Worm (Caenorhabditis elegans) whole organism, young adult: Measurements from ENCODE around the gene ada-2.

Experiments used
- B0019.2 ChIP-seq: fragments of 200-800 bp; sonication (Bioruptor generic); conservative IDR thresholded peaks from 2 replicates; pipeline ENCODE4 v1.3.6; 2022; ENCODE audit warnings: missing genetic modification reagents, missing genetic modification characterization, missing compliant biosample characterization
- B0261.1 ChIP-seq: sonication (generic microtip); optimal IDR thresholded peaks from 2 replicates; lab custom pipeline; 2016; ENCODE audit warnings: mild to moderate bottlenecking, missing genetic modification characterization, moderate library complexity, missing compliant biosample characterization
- C06A6.2 ChIP-seq: fragments of 200-800 bp; sonication (Bioruptor generic); conservative IDR thresholded peaks from 2 replicates; pipeline ENCODE4 v1.3.6; 2022; ENCODE audit warnings: missing genetic modification characterization, missing compliant biosample characterization
- D2030.7 ChIP-seq: fragments of 200-800 bp; sonication (Bioruptor generic); IDR thresholded peaks from 2 replicates; pipeline ENCODE4 v1.3.6; 2022; ENCODE audit warnings: missing genetic modification reagents, missing genetic modification characterization, missing compliant biosample characterization
- F22D6.2 ChIP-seq: sonication (generic microtip); optimal IDR thresholded peaks from 2 replicates; lab custom pipeline; 2016; ENCODE audit warnings: mild to moderate bottlenecking, missing genetic modification characterization, missing compliant biosample characterization
- F37B4.10 ChIP-seq: fragments of 200-800 bp; sonication (Bioruptor generic); IDR thresholded peaks from 2 replicates; pipeline ENCODE4 v1.3.6; 2022; ENCODE audit warnings: missing genetic modification characterization, missing compliant biosample characterization
- F57C9.4 ChIP-seq: sonication (generic microtip); optimal IDR thresholded peaks from 2 replicates; lab custom pipeline; 2017; ENCODE audit warnings: mild to moderate bottlenecking, missing genetic modification characterization, missing compliant biosample characterization
- Y53F4B.3 ChIP-seq: fragments of 200-800 bp; sonication (Bioruptor generic); IDR thresholded peaks from 2 replicates; pipeline ENCODE4 v1.3.6; 2022; ENCODE audit warnings: missing genetic modification reagents, missing genetic modification characterization, missing compliant biosample characterization
- Y95B8A.8 ChIP-seq: fragments of 200-800 bp; sonication (Bioruptor generic); IDR thresholded peaks from 2 replicates; pipeline ENCODE4 v1.3.6; 2022; ENCODE audit warnings: missing genetic modification reagents, missing genetic modification characterization, missing compliant biosample characterization
- ama-1 ChIP-seq, 3 experiments: fragments of 150-350 bp in 1 of 3; sonication (generic microtip) in 2 of 3; optimal IDR thresholded peaks; 2 replicates each; lab custom pipeline; 2014 to 2018; ENCODE audit warnings: missing biosample characterization in 2 of 3, missing genetic modification characterization in 2 of 3, missing genetic modification reagents in 2 of 3
- aptf-2 ChIP-seq: fragments of 200-800 bp; sonication (Bioruptor generic); conservative IDR thresholded peaks from 2 replicates; pipeline ENCODE4 v1.3.6; 2022; ENCODE audit warnings: missing genetic modification reagents, missing genetic modification characterization, missing compliant biosample characterization
- aptf-3 ChIP-seq: fragments of 200-800 bp; sonication (Bioruptor generic); IDR thresholded peaks from 2 replicates; pipeline ENCODE4 v1.3.6; 2022; ENCODE audit warnings: missing genetic modification characterization, missing compliant biosample characterization
- attf-6 ChIP-seq: fragments of 200-800 bp; sonication (Bioruptor generic); IDR thresholded peaks from 2 replicates; pipeline ENCODE4 v1.3.6; 2022; ENCODE audit warnings: missing genetic modification reagents, missing genetic modification characterization, missing compliant biosample characterization
- bed-2 ChIP-seq: fragments of 200-800 bp; sonication (Bioruptor generic); IDR thresholded peaks from 2 replicates; pipeline ENCODE4 v1.3.6; 2022; ENCODE audit warnings: missing genetic modification reagents, missing genetic modification characterization, missing compliant biosample characterization
- cebp-1 ChIP-seq, 2 experiments: fragments of 200-800 bp in 1 of 2; sonication (Bioruptor generic) in 1 of 2; sonication (generic microtip) in 1 of 2; IDR thresholded peaks in 1 of 2; optimal IDR thresholded peaks in 1 of 2; 2 replicates each; pipeline versions ENCODE4 v1.3.6 to Lab custom; 2017 to 2022; ENCODE audit warnings: missing compliant biosample characterization in 2 of 2, missing genetic modification characterization in 2 of 2, mild to moderate bottlenecking in 1 of 2, missing genetic modification reagents in 1 of 2, moderate library complexity in 1 of 2
- ceh-79 ChIP-seq: sonication (generic microtip); optimal IDR thresholded peaks from 2 replicates; lab custom pipeline; 2017; ENCODE audit warnings: mild to moderate bottlenecking, missing genetic modification characterization, missing compliant biosample characterization
- chd-7 ChIP-seq: sonication (generic microtip); optimal IDR thresholded peaks from 2 replicates; lab custom pipeline; 2016; ENCODE audit warnings: mild to moderate bottlenecking, missing genetic modification characterization, moderate library complexity, missing compliant biosample characterization
- dox-1 ChIP-seq: fragments of 200-800 bp; sonication (Bioruptor generic); IDR thresholded peaks from 2 replicates; pipeline ENCODE4 v1.3.6; 2022; ENCODE audit warnings: missing genetic modification reagents, missing genetic modification characterization, missing compliant biosample characterization
- dpff-1 ChIP-seq: sonication (generic microtip); optimal IDR thresholded peaks from 2 replicates; lab custom pipeline; 2017; ENCODE audit warnings: mild to moderate bottlenecking, missing genetic modification characterization, missing compliant biosample characterization
- egl-18 ChIP-seq: fragments of 200-800 bp; sonication (Bioruptor generic); IDR thresholded peaks from 2 replicates; pipeline ENCODE4 v1.3.6; 2022; ENCODE audit warnings: missing genetic modification reagents, missing genetic modification characterization, missing compliant biosample characterization
- ekl-4 ChIP-seq: fragments of 200-800 bp; sonication (Bioruptor generic); IDR thresholded peaks from 2 replicates; pipeline ENCODE4 v1.3.6; 2022; ENCODE audit warnings: missing genetic modification reagents, missing genetic modification characterization, missing compliant biosample characterization
- ets-4 ChIP-seq: fragments of 200-800 bp; sonication (Bioruptor generic); optimal IDR thresholded peaks from 2 replicates; lab custom pipeline; 2018; ENCODE audit warnings: mild to moderate bottlenecking, missing genetic modification characterization, missing compliant biosample characterization
- him-1 ChIP-seq: sonication (generic microtip); optimal IDR thresholded peaks from 2 replicates; lab custom pipeline; 2016; ENCODE audit warnings: missing genotype, missing genetic modification reagents, missing genetic modification characterization, missing compliant biosample characterization
- hmg-1.2 ChIP-seq: fragments of 200-800 bp; sonication (Bioruptor generic); IDR thresholded peaks from 2 replicates; pipeline ENCODE4 v1.3.6; 2022; ENCODE audit warnings: missing genetic modification reagents, missing genetic modification characterization, missing compliant biosample characterization
- hsf-1 ChIP-seq: fragments of 200-800 bp; sonication (Bioruptor generic); IDR thresholded peaks from 2 replicates; pipeline ENCODE4 v1.3.6; 2022; ENCODE audit warnings: missing genetic modification reagents, missing genetic modification characterization, missing compliant biosample characterization
- lag-1 ChIP-seq: fragments of 200-800 bp; sonication (Bioruptor generic); IDR thresholded peaks from 2 replicates; pipeline ENCODE4 v1.3.6; 2022; ENCODE audit warnings: missing genetic modification reagents, missing genetic modification characterization, missing compliant biosample characterization
- let-526 ChIP-seq: fragments of 200-800 bp; sonication (Bioruptor generic); IDR thresholded peaks from 2 replicates; pipeline ENCODE4 v1.3.6; 2022; ENCODE audit warnings: missing genetic modification reagents, missing genetic modification characterization, missing compliant biosample characterization
- let-607 ChIP-seq, 2 experiments: fragments of 200-800 bp in 1 of 2; sonication (Bioruptor generic) in 1 of 2; sonication (generic microtip) in 1 of 2; optimal IDR thresholded peaks; 2 replicates each; lab custom pipeline; 2016 to 2018; ENCODE audit warnings: mild to moderate bottlenecking in 2 of 2, missing compliant biosample characterization in 2 of 2, missing genetic modification characterization in 2 of 2, moderate library complexity in 2 of 2, missing genotype in 1 of 2
- lin-35 ChIP-seq, 3 experiments: fragments of 150-350 bp in 2 of 3; sonication (generic microtip) in 1 of 3; optimal IDR thresholded peaks; 2 replicates each; lab custom pipeline; 2014 to 2018; ENCODE audit warnings: missing biosample characterization in 3 of 3, missing genetic modification characterization in 3 of 3, missing genetic modification reagents in 3 of 3
- lsl-1 ChIP-seq: fragments of 200-800 bp; sonication (Bioruptor generic); optimal IDR thresholded peaks from 2 replicates; lab custom pipeline; 2018; ENCODE audit warnings: mild to moderate bottlenecking, missing genetic modification characterization, moderate library complexity, missing compliant biosample characterization
- lsy-27 ChIP-seq: sonication (generic microtip); optimal IDR thresholded peaks from 2 replicates; lab custom pipeline; 2017; ENCODE audit warnings: missing genetic modification characterization, mild to moderate bottlenecking, missing compliant biosample characterization, antibody characterized with exemption, missing genotype, borderline replicate concordance; ENCODE audit not compliant: insufficient read depth
- madf-8 ChIP-seq: fragments of 200-800 bp; sonication (Bioruptor generic); conservative IDR thresholded peaks from 2 replicates; pipeline ENCODE4 v1.3.6; 2022; ENCODE audit warnings: missing genetic modification reagents, missing genetic modification characterization, missing compliant biosample characterization
- mes-4 ChIP-seq: sonication (generic microtip); optimal IDR thresholded peaks from 2 replicates; lab custom pipeline; 2016; ENCODE audit warnings: missing genotype, missing genetic modification characterization, missing compliant biosample characterization
- nhr-179 ChIP-seq: sonication (generic microtip); optimal IDR thresholded peaks from 2 replicates; lab custom pipeline; 2016; ENCODE audit warnings: mild to moderate bottlenecking, missing genetic modification characterization, missing compliant biosample characterization
- pbrm-1 ChIP-seq: fragments of 200-800 bp; sonication (Bioruptor generic); IDR thresholded peaks from 2 replicates; pipeline ENCODE4 v1.3.6; 2022; ENCODE audit warnings: missing genetic modification reagents, missing genetic modification characterization, missing compliant biosample characterization
- pha-4 ChIP-seq: fragments of 150-350 bp; sonication (generic microtip); optimal IDR thresholded peaks from 2 replicates; lab custom pipeline; 2014; ENCODE audit warnings: missing biosample characterization, missing genetic modification reagents, missing genetic modification characterization
- rcor-1 ChIP-seq: fragments of 200-800 bp; sonication (Bioruptor generic); IDR thresholded peaks from 2 replicates; pipeline ENCODE4 v1.3.6; 2022; ENCODE audit warnings: missing genetic modification reagents, missing genetic modification characterization, missing compliant biosample characterization
- repo-1 ChIP-seq: sonication (generic microtip); optimal IDR thresholded peaks from 2 replicates; lab custom pipeline; 2017; ENCODE audit warnings: mild to moderate bottlenecking, missing genetic modification characterization, missing compliant biosample characterization
- rpc-1 ChIP-seq, 2 experiments: fragments of 150-350 bp in 1 of 2; sonication (generic microtip) in 1 of 2; optimal IDR thresholded peaks; 2 replicates each; lab custom pipeline; 2014 to 2018; ENCODE audit warnings: missing biosample characterization in 1 of 2, missing genetic modification characterization in 1 of 2, missing genetic modification reagents in 1 of 2, missing genotype in 1 of 2
- snpc-1.3 ChIP-seq: sonication (generic microtip); optimal IDR thresholded peaks from 2 replicates; lab custom pipeline; 2017; ENCODE audit warnings: missing genetic modification characterization, mild to moderate bottlenecking, missing compliant biosample characterization, antibody characterized with exemption, moderate library complexity, missing genotype, missing genetic modification reagents; ENCODE audit not compliant: insufficient read depth
- tbx-9 ChIP-seq: sonication (generic microtip); optimal IDR thresholded peaks from 2 replicates; lab custom pipeline; 2016; ENCODE audit warnings: borderline replicate concordance, missing genetic modification characterization, inconsistent platforms, missing compliant biosample characterization
- unc-62 ChIP-seq: fragments of 150-350 bp; optimal IDR thresholded peaks from 2 replicates; lab custom pipeline; 2014; ENCODE audit warnings: missing biosample characterization, missing genetic modification reagents, missing genetic modification characterization
- xnd-1 ChIP-seq: sonication (generic microtip); optimal IDR thresholded peaks from 2 replicates; lab custom pipeline; 2016; ENCODE audit warnings: missing genotype, missing genetic modification reagents, missing genetic modification characterization, missing compliant biosample characterization
- zfh-2 ChIP-seq: fragments of 200-800 bp; sonication (Bioruptor generic); conservative IDR thresholded peaks from 2 replicates; pipeline ENCODE4 v1.3.6; 2022; ENCODE audit warnings: missing genetic modification reagents, missing genetic modification characterization, missing compliant biosample characterization

ada-2 gene

ce11 chrII:7299042-7299441 is 47.0 kb downstream of the ada-2 start, which contains the start of gene C30G12.1:
Gene C30G12.1 (plus strand): TSS chrII:7299342.
- no peak for TF ChIP-seq dox-1 (GFP tag; lab: Robert Waterston, UW)
- no peak for TF ChIP-seq let-526 (GFP tag; lab: Robert Waterston, UW)
- TF ChIP-seq mes-4 (tag; lab: Kevin White, UChicago), result no peak
- no peak for TF ChIP-seq ekl-4 (GFP tag; lab: Robert Waterston, UW)
- TF ChIP-seq dpff-1 (tag; lab: Kevin White, UChicago), result no peak
- TF ChIP-seq unc-62 (GFP tag; lab: Kevin White, UChicago), result no peak
- TF ChIP-seq him-1 (tag; lab: Kevin White, UChicago), result no peak
- TF ChIP-seq rcor-1 (GFP tag; lab: Robert Waterston, UW), result no peak
- no peak for TF ChIP-seq B0019.2 (GFP tag; lab: Robert Waterston, UW)
- no peak for TF ChIP-seq aptf-2 (GFP tag; lab: Robert Waterston, UW)
- no peak for TF ChIP-seq cebp-1 (GFP tag; IDR thresholded peaks at IDR 0.05; lab: Robert Waterston, UW)
- no peak for TF ChIP-seq cebp-1 (tag; optimal IDR thresholded peaks at IDR 0.05; lab: Kevin White, UChicago)
- no peak for TF ChIP-seq lag-1 (GFP tag; lab: Robert Waterston, UW)
- no peak for TF ChIP-seq Y53F4B.3 (GFP tag; lab: Robert Waterston, UW)
- TF ChIP-seq ceh-79, result no peak

ce11 chrII:7301670-7302151 is 49.7 kb downstream of the ada-2 start, which contains the start of gene cul-4:
Gene cul-4 (plus strand): TSS chrII:7302101.
- TF ChIP-seq let-607 (tag; optimal IDR thresholded peaks at IDR 0.05; lab: Kevin White, UChicago) (peak in 1 of 2 experiments; percentile 16), lsy-27 (no peak), lin-35 (GFP tag; optimal IDR thresholded peaks at IDR 0.05; lab: Kevin White, UChicago) (peak in 2 of 3 experiments; percentile 25 to 59), xnd-1 (tag; lab: Kevin White, UChicago) (peak; percentile 97), chd-7 (no peak), B0019.2 (GFP tag; lab: Robert Waterston, UW) (no peak), tbx-9 (tag; lab: Kevin White, UChicago) (no peak), mes-4 (tag; lab: Kevin White, UChicago) (no peak), attf-6 (GFP tag; lab: Robert Waterston, UW) (peak; percentile 71), F57C9.4 (tag; lab: Kevin White, UChicago) (no peak), F37B4.10 (GFP tag; lab: Robert Waterston, UW) (no peak), pha-4 (tag; lab: Kevin White, UChicago) (no peak), lsl-1 (GFP tag; lab: Kevin White, UChicago) (peak; percentile 94), Y95B8A.8 (0 out of 2 replicates have a peak, but pooled peaks have one; percentile 17), ama-1 (optimal IDR thresholded peaks at IDR 0.05; lab: Kevin White, UChicago) (no peak), ama-1 (GFP tag; optimal IDR thresholded peaks at IDR 0.05; lab: Kevin White, UChicago) (no peak), Y53F4B.3 (GFP tag; lab: Robert Waterston, UW) (no peak), nhr-179 (tag; lab: Kevin White, UChicago) (no peak), rpc-1 (optimal IDR thresholded peaks at IDR 0.05; lab: Kevin White, UChicago) (no peak), rpc-1 (tag; optimal IDR thresholded peaks at IDR 0.05; lab: Kevin White, UChicago) (no peak), ets-4 (GFP tag; lab: Kevin White, UChicago) (no peak), cebp-1 (GFP tag; IDR thresholded peaks at IDR 0.05; lab: Robert Waterston, UW) (no peak), cebp-1 (tag; optimal IDR thresholded peaks at IDR 0.05; lab: Kevin White, UChicago) (no peak), dox-1 (GFP tag; lab: Robert Waterston, UW) (peak; percentile 90), madf-8 (GFP tag; lab: Robert Waterston, UW) (peak; percentile 99), hsf-1 (GFP tag; lab: Robert Waterston, UW) (peak; percentile 71), C06A6.2 (no peak), repo-1 (tag; lab: Kevin White, UChicago) (peak; percentile 12), F22D6.2 (tag; lab: Kevin White, UChicago) (no peak), pbrm-1 (GFP tag; lab: Robert Waterston, UW) (peak; percentile 86), bed-2 (GFP tag; lab: Robert Waterston, UW) (no peak), aptf-3 (GFP tag; lab: Robert Waterston, UW) (no peak), hmg-1.2 (GFP tag; lab: Robert Waterston, UW) (peak; percentile 85), snpc-1.3 (tag; lab: Kevin White, UChicago) (peak; percentile 68), D2030.7 (GFP tag; lab: Robert Waterston, UW) (peak; percentile 88), egl-18 (GFP tag; lab: Robert Waterston, UW) (no peak), B0261.1 (tag; lab: Kevin White, UChicago) (no peak), zfh-2 (no peak)
